Worm (Caenorhabditis elegans): ENCODE results near the gene F49E12.10.

The F49E12.10 gene

DNA sequence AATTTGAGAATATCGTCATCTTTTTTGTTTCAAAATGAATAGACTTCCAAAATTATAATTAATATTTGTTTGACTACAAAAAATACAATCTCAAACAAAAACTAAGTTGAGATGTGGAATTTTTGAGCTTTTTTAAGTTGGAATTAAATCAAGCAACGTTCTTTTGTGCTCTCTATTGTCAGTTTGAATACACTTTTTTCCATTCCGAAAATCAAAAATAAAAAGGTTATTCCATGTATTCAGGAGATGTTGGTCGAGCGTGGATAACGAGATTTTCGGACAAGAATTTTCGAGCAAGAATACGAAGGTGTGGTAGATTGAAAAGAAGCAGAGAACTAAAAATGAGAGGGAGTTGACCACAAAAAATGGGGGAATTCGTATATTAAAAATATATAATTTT, 20.7 kb upstream of the F49E12.10 start:
- TF ChIP-seq flt-1 (GFP tag; IDR thresholded peaks at IDR 0.05) (no peak), ztf-23 (GFP tag; IDR thresholded peaks at IDR 0.05) (no peak), med-1 (GFP tag; optimal IDR thresholded peaks at IDR 0.05; ENCODE audit: insufficient read depth) (no peak), klf-2 (GFP tag; conservative IDR thresholded peaks at IDR 0.05) (no peak), T22C8.4 (GFP tag; IDR thresholded peaks at IDR 0.05) (no peak), cog-1 (tag; optimal IDR thresholded peaks at IDR 0.05) (no peak), ref-1 (GFP tag; conservative IDR thresholded peaks at IDR 0.05) (no peak), tab-1 (GFP tag; IDR thresholded peaks at IDR 0.05) (no peak), ztf-29 (GFP tag; IDR thresholded peaks at IDR 0.05) (no peak)

- TF ChIP-seq ref-1 (GFP tag; conservative IDR thresholded peaks at IDR 0.05): no peak
- TF ChIP-seq ztf-23 (GFP tag; IDR thresholded peaks at IDR 0.05): no peak
- no peak for TF ChIP-seq klf-2 (GFP tag; conservative IDR thresholded peaks at IDR 0.05)
- TF ChIP-seq flt-1 (GFP tag; IDR thresholded peaks at IDR 0.05): no peak
These were observed 13.1 kb upstream of the F49E12.10 start for ce11 chrII:8377722-8378121.

DNA sequence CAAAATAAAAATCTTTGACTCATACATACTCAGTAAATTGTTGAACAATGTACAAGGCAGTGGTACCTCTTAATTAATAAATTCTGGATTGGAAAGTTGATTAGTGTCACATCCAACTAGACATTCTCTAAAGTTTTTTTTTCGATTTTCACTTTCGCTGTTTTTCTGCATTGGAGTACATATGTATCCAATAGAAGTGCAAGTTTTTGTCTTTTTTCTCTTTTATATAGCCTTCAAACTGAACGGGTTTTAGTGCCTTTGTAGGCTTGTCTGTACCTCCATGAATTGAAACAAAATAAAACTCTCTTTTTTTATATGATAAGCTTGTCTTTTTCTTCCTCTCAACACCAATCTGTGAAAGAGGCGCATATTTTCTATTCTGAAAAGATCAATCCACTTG, 10.7 kb upstream of the F49E12.10 start:
- TF ChIP-seq klf-2 (GFP tag; conservative IDR thresholded peaks at IDR 0.05) (no peak), T22C8.4 (GFP tag; IDR thresholded peaks at IDR 0.05) (no peak)

DNA sequence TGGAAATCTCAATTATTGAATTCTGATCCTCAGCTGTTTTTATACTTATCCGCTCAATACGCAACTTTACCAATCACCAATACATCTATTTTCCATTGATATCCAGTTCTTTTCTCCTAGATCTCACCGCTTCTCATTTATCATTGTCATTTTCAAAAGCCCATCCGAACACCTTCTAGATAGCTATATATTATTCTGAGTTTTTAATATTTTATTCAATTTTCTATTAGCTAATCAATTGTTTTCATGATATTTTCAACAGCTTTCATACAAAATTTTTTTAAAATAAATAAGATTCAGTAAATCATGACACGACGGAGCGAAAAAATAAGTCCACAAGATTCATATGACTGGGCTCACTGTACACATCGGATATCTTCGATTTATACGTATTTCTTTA, 9.7 kb upstream of the F49E12.10 start, which contains the start of gene F49E12.12:
Gene F49E12.12 (plus strand): TSS at position 301 of the 400 bp plus-strand sequence.
- no peak for TF ChIP-seq cog-1 (tag; optimal IDR thresholded peaks at IDR 0.05)
- TF ChIP-seq ztf-23 (GFP tag; IDR thresholded peaks at IDR 0.05): no peak
- no peak for TF ChIP-seq tab-1 (GFP tag; IDR thresholded peaks at IDR 0.05)
- TF ChIP-seq T22C8.4 (GFP tag; IDR thresholded peaks at IDR 0.05): no peak
- no peak for TF ChIP-seq flt-1 (GFP tag; IDR thresholded peaks at IDR 0.05)
- no peak for TF ChIP-seq ref-1 (GFP tag; conservative IDR thresholded peaks at IDR 0.05)
- no peak for TF ChIP-seq med-1 (GFP tag; optimal IDR thresholded peaks at IDR 0.05; ENCODE audit: insufficient read depth)
- TF ChIP-seq ztf-29 (GFP tag; IDR thresholded peaks at IDR 0.05): no peak
- TF ChIP-seq klf-2 (GFP tag; conservative IDR thresholded peaks at IDR 0.05): no peak

- TF ChIP-seq klf-2 (GFP tag; conservative IDR thresholded peaks at IDR 0.05) (no peak), flt-1 (GFP tag; IDR thresholded peaks at IDR 0.05) (no peak), ref-1 (GFP tag; conservative IDR thresholded peaks at IDR 0.05) (no peak), T22C8.4 (GFP tag; IDR thresholded peaks at IDR 0.05) (no peak), tab-1 (GFP tag; IDR thresholded peaks at IDR 0.05) (no peak), cog-1 (tag; optimal IDR thresholded peaks at IDR 0.05) (no peak), med-1 (GFP tag; optimal IDR thresholded peaks at IDR 0.05; ENCODE audit: insufficient read depth) (no peak), ztf-23 (GFP tag; IDR thresholded peaks at IDR 0.05) (no peak), ztf-29 (GFP tag; IDR thresholded peaks at IDR 0.05) (no peak)
These were observed 8.0 kb upstream of the F49E12.10 start for ce11 chrII:8382880-8383279.

ce11 chrII:8384344-8384743, 6.5 kb upstream of the F49E12.10 start:
- TF ChIP-seq tab-1 (GFP tag; IDR thresholded peaks at IDR 0.05): no peak
- TF ChIP-seq klf-2 (GFP tag; conservative IDR thresholded peaks at IDR 0.05): no peak
- TF ChIP-seq T22C8.4 (GFP tag; IDR thresholded peaks at IDR 0.05): no peak
- TF ChIP-seq cog-1 (tag; optimal IDR thresholded peaks at IDR 0.05): no peak
- no peak for TF ChIP-seq ztf-29 (GFP tag; IDR thresholded peaks at IDR 0.05)
- no peak for TF ChIP-seq ref-1 (GFP tag; conservative IDR thresholded peaks at IDR 0.05)
- no peak for TF ChIP-seq flt-1 (GFP tag; IDR thresholded peaks at IDR 0.05)
- TF ChIP-seq ztf-23 (GFP tag; IDR thresholded peaks at IDR 0.05): no peak
- no peak for TF ChIP-seq med-1 (GFP tag; optimal IDR thresholded peaks at IDR 0.05; ENCODE audit: insufficient read depth)

- TF ChIP-seq flt-1 (GFP tag; IDR thresholded peaks at IDR 0.05): no peak
These were observed 5.3 kb upstream of the F49E12.10 start for ce11 chrII:8385561-8385960.

DNA sequence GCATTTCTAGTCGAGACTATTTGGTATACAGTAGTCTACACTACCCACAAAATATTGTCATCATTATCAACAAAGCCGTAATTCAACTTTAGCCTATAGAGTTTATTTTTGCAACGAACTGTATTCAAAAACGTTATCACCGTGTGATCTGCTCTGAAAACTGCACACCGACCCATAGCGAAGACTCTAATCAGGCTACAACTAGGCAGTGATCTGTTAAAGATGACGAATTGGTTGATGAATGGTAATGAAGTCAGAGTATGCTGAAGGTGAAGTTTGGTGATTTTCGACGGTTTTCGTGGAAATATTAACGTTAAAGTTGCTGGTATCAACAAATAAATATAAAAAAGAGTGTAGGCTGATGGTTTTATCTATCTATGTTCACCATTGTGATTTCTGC, 4.0 kb upstream of the F49E12.10 start:
- no peak for TF ChIP-seq T22C8.4 (GFP tag; IDR thresholded peaks at IDR 0.05)

- TF ChIP-seq ref-1 (GFP tag; conservative IDR thresholded peaks at IDR 0.05): no peak
- no peak for TF ChIP-seq T22C8.4 (GFP tag; IDR thresholded peaks at IDR 0.05)
- TF ChIP-seq cog-1 (tag; optimal IDR thresholded peaks at IDR 0.05): no peak
- TF ChIP-seq med-1 (GFP tag; optimal IDR thresholded peaks at IDR 0.05; ENCODE audit: insufficient read depth): no peak
- TF ChIP-seq tab-1 (GFP tag; IDR thresholded peaks at IDR 0.05): no peak
- no peak for TF ChIP-seq ztf-29 (GFP tag; IDR thresholded peaks at IDR 0.05)
- no peak for TF ChIP-seq ztf-23 (GFP tag; IDR thresholded peaks at IDR 0.05)
- no peak for TF ChIP-seq klf-2 (GFP tag; conservative IDR thresholded peaks at IDR 0.05)
- no peak for TF ChIP-seq flt-1 (GFP tag; IDR thresholded peaks at IDR 0.05)
These were observed 2.8 kb upstream of the F49E12.10 start, which contains the start of gene drd-1 for ce11 chrII:8388001-8388513. TSS of gene drd-1 (plus strand) at chrII:8388051.

DNA sequence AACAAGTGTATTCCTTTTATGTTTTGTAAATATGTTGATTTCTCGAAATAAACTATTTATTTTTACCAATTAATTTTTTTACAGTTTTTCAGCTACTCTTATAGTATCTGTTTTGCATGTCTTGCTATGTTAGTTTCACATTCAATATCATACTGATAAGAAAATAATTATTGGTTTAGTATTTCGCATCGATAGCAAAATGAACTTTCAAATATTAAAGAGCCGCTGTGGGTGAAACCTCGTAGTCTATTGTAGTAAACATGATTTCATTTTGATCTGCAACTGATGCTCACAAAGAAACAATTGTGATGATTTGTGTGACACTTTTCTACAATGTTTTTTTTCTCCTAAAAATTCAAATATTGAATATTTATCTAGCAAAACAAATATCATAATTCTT, 1.4 kb downstream of the F49E12.10 start:
- no peak for TF ChIP-seq ref-1 (GFP tag; conservative IDR thresholded peaks at IDR 0.05)
- TF ChIP-seq tab-1 (GFP tag; IDR thresholded peaks at IDR 0.05): no peak
- TF ChIP-seq klf-2 (GFP tag; conservative IDR thresholded peaks at IDR 0.05): no peak
- TF ChIP-seq ztf-29 (GFP tag; IDR thresholded peaks at IDR 0.05): no peak
- no peak for TF ChIP-seq T22C8.4 (GFP tag; IDR thresholded peaks at IDR 0.05)
- TF ChIP-seq med-1 (GFP tag; optimal IDR thresholded peaks at IDR 0.05; ENCODE audit: insufficient read depth): no peak
- no peak for TF ChIP-seq cog-1 (tag; optimal IDR thresholded peaks at IDR 0.05)

DNA sequence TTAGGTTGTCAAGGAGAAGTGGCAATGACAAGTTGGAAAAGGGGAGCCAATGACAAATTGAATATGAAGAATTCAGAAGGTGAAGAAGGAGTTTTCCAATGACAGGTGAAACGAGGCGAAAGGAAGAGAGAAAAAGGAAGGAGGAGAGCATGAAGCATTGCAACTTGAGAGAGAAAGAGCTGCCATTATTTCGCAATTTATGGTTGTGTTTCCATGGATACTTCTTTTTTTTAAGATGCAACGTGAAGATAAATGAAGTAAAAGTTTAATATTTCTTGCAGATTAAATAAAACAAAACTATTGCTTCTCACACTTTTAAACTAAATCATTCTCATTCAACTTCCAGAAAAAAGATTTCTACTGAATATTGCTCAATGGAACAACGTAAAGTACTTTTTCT, 3.4 kb downstream of the F49E12.10 start, which contains the start of gene F49E12.8:
Gene F49E12.8 (minus strand): TSS at position 101 of the 400 bp plus-strand sequence.
- TF ChIP-seq ztf-23 (GFP tag; IDR thresholded peaks at IDR 0.05): no peak
- TF ChIP-seq ref-1 (GFP tag; conservative IDR thresholded peaks at IDR 0.05): no peak
- TF ChIP-seq med-1 (GFP tag; optimal IDR thresholded peaks at IDR 0.05; ENCODE audit: insufficient read depth): no peak
- no peak for TF ChIP-seq cog-1 (tag; optimal IDR thresholded peaks at IDR 0.05)
- TF ChIP-seq flt-1 (GFP tag; IDR thresholded peaks at IDR 0.05): no peak
- TF ChIP-seq T22C8.4 (GFP tag; IDR thresholded peaks at IDR 0.05): no peak
- no peak for TF ChIP-seq tab-1 (GFP tag; IDR thresholded peaks at IDR 0.05)
- no peak for TF ChIP-seq ztf-29 (GFP tag; IDR thresholded peaks at IDR 0.05)
- TF ChIP-seq klf-2 (GFP tag; conservative IDR thresholded peaks at IDR 0.05): no peak
